Fruit fly (Drosophila melanogaster): ENCODE results near the gene pdgy.

The pdgy gene

DNA sequence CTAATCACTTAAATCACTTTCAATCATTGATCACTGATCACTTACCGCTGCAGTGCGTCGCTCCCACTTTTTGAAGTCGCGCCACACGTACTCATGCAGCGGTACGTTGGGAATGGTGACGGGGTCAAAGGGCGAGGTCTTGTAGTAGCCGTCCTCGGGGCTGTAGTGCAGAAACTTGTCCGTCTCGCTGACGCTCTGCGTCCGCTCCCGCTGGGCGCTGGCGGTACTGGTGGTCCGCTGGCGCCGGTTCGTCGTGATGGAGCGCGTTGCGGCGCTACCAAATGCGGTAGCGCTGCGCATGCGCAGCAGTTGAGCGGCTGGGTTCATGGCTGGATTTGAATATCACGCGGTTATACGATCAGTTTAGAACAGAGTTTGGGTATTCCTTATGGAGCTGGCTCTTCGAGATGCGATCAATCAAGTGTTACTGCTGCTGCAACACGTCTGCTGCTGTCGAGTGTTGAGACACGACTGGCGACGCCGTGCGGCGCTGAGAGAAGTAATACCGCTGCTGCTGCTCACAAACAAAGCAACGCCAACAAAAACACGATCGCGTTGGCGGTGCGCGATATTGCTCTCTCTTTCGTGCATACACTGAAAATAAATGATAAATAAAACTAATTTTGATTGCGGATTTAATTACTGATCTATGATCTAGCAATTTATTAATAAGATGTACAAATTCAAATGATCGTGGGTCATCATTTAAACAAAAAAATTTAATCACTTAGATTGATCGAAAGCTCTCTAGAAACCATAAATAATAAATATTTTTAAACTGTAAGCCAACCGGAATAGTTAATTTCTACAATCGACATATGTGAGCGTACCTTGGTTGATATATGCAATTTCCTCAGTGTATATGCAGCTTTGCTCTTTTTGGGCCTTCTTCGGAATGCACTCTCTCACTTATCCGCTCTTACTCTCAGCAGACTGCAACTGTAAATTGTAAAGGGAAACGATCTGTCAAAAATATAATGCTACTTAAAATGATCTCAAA, 2.8 kb downstream of the pdgy start (continued):
- TF ChIP-seq fkh (GFP tag; optimal IDR thresholded peaks at IDR 0.05), result peak; percentile 43
- peak; percentile 98 for TF ChIP-seq Eip75B (GFP tag; optimal IDR thresholded peaks at IDR 0.05)
- peak; percentile 98 for TF ChIP-seq acj6 (GFP tag; optimal IDR thresholded peaks at IDR 0.05)
- TF ChIP-seq spab (GFP tag; optimal IDR thresholded peaks at IDR 0.05), result peak; percentile 98
- TF ChIP-seq CG3919 (GFP tag; optimal IDR thresholded peaks at IDR 0.05), result peak; percentile 98
- peak; percentile 99 for TF ChIP-seq pdm3 (GFP tag; optimal IDR thresholded peaks at IDR 0.05)
- TF ChIP-seq CG10669 (GFP tag; optimal IDR thresholded peaks at IDR 0.05), result peak; percentile 99
- peak; percentile 98 for TF ChIP-seq CG31627 (GFP tag; optimal IDR thresholded peaks at IDR 0.05)
- TF ChIP-seq CG11902 (GFP tag; optimal IDR thresholded peaks at IDR 0.05), result peak; percentile 97
- TF ChIP-seq CG6163 (GFP tag; IDR thresholded peaks at IDR 0.05), result peak; percentile 95
- TF ChIP-seq topi (GFP tag; optimal IDR thresholded peaks at IDR 0.05), result peak; percentile 99
- TF ChIP-seq CG6792 (GFP tag; optimal IDR thresholded peaks at IDR 0.05), result peak; percentile 99
- peak; percentile 99 for TF ChIP-seq CG8119 (GFP tag; IDR thresholded peaks at IDR 0.05)
- TF ChIP-seq salr (GFP tag; optimal IDR thresholded peaks at IDR 0.05), result peak; percentile 94 to 99
- peak; percentile 96 for TF ChIP-seq CG9139 (GFP tag; optimal IDR thresholded peaks at IDR 0.05)
- TF ChIP-seq CG15336 (GFP tag; IDR thresholded peaks at IDR 0.05), result peak; percentile 99
- TF ChIP-seq cyc (GFP tag; optimal IDR thresholded peaks at IDR 0.05), result peak; percentile 98
- TF ChIP-seq CG4318 (GFP tag; optimal IDR thresholded peaks at IDR 0.05), result peak; percentile 97
- TF ChIP-seq Met (GFP tag; optimal IDR thresholded peaks at IDR 0.05), result peak; percentile 99
- TF ChIP-seq eg (GFP tag; IDR thresholded peaks at IDR 0.05), result peak; percentile 96
- TF ChIP-seq dsx (GFP tag; optimal IDR thresholded peaks at IDR 0.05; ENCODE audit: poor library complexity, severe bottlenecking), result peak; percentile 97
- peak; percentile 97 for TF ChIP-seq Eip93F (GFP tag; optimal IDR thresholded peaks at IDR 0.05)
- peak; percentile 98 for TF ChIP-seq net (GFP tag; optimal IDR thresholded peaks at IDR 0.05)
- TF ChIP-seq OdsH (GFP tag; optimal IDR thresholded peaks at IDR 0.05), result peak; percentile 98

DNA sequence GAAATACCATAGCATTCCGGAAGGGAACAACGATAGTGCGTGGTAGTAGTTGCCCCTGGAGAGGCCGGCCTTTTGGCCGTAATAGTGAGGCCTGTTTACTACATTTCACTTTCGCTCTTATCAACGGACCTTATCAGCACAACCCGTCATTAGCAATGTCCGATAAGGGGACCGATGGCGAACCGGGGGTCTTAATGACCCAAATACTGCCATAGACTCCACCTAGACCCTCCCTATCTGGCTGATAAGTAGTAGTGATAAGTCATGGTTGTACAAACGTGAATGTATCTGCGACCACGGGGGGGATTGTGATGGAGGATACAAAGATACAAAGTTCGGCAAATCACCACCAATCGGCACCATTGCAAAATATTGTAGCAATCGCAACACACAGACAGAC, 4.1 kb downstream of the pdgy start:
- TF ChIP-seq CG8632 (GFP tag; optimal IDR thresholded peaks at IDR 0.05) (no peak), CG8119 (GFP tag; IDR thresholded peaks at IDR 0.05) (no peak), CG10631 (GFP tag; optimal IDR thresholded peaks at IDR 0.05) (no peak), fd85E (GFP tag; optimal IDR thresholded peaks at IDR 0.05) (no peak), Lpt (GFP tag; optimal IDR thresholded peaks at IDR 0.05) (no peak), spab (GFP tag; optimal IDR thresholded peaks at IDR 0.05) (no peak), Ets96B (tag; optimal IDR thresholded peaks at IDR 0.05) (no peak), Sox14 (GFP tag; optimal IDR thresholded peaks at IDR 0.05) (no peak), Hr38 (GFP tag; optimal IDR thresholded peaks at IDR 0.05) (no peak), CG9139 (GFP tag; optimal IDR thresholded peaks at IDR 0.05) (no peak), vri (GFP tag; optimal IDR thresholded peaks at IDR 0.05) (peak; percentile 33), Smox (GFP tag; optimal IDR thresholded peaks at IDR 0.05) (no peak), cyc (GFP tag; optimal IDR thresholded peaks at IDR 0.05) (no peak), Eip93F (GFP tag; optimal IDR thresholded peaks at IDR 0.05) (peak; percentile 33), dsx (GFP tag; optimal IDR thresholded peaks at IDR 0.05; ENCODE audit: poor library complexity, severe bottlenecking) (no peak), Met (GFP tag; optimal IDR thresholded peaks at IDR 0.05) (no peak), svp (GFP tag) (peak; percentile 92), esn (GFP tag; optimal IDR thresholded peaks at IDR 0.05) (no peak), Eip78C (GFP tag) (peak; percentile 42), OdsH (GFP tag; optimal IDR thresholded peaks at IDR 0.05) (no peak), Sox102F (GFP tag; optimal IDR thresholded peaks at IDR 0.05) (no peak)

DNA sequence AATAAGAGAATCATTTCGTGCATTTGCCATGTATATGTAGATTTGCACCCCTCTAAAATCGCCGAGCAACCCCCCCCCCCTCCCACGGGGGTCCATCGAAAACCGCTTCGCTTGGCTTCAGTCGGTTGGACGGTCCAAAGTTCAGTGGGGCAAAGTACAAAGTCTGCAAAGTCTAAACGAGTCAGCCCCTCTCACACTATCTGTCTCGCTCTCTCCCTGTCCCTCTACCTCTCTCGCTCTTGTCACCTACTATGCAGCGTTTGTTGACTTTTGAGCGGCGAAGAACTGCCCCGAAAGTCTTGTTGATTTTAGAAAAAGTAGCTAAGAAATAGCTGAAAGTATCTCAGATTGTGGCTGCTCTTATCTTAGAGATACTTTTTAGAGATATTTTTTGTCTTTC, 5.9 kb downstream of the pdgy start:
- TF ChIP-seq ss (GFP tag; optimal IDR thresholded peaks at IDR 0.05) (peak; percentile 99), CG8319 (GFP tag; optimal IDR thresholded peaks at IDR 0.05) (peak; percentile 63), Eip78C (GFP tag) (peak; percentile 37), CG11294 (GFP tag; IDR thresholded peaks at IDR 0.05) (peak; percentile 72; the same call in 1 of the 2 replicates), fd59A (GFP tag; optimal IDR thresholded peaks at IDR 0.05) (peak; percentile 38), acj6 (GFP tag; optimal IDR thresholded peaks at IDR 0.05) (no peak), Hr39 (GFP tag; optimal IDR thresholded peaks at IDR 0.05) (no peak), Met (GFP tag; optimal IDR thresholded peaks at IDR 0.05) (no peak), CG7368 (GFP tag; optimal IDR thresholded peaks at IDR 0.05) (peak; percentile 82), Smox (GFP tag; optimal IDR thresholded peaks at IDR 0.05) (no peak), CG6163 (GFP tag; IDR thresholded peaks at IDR 0.05) (peak; percentile 90), Blimp-1 (GFP tag; optimal IDR thresholded peaks at IDR 0.05) (peak; percentile 53), Ets21C (GFP tag; optimal IDR thresholded peaks at IDR 0.05) (no peak), CG4318 (GFP tag; optimal IDR thresholded peaks at IDR 0.05) (peak; percentile 27), vri (GFP tag; optimal IDR thresholded peaks at IDR 0.05) (no peak), Lpt (GFP tag; optimal IDR thresholded peaks at IDR 0.05) (peak; percentile 91), Gug (GFP tag; IDR thresholded peaks at IDR 0.05) (peak; percentile 79), CG10669 (GFP tag; optimal IDR thresholded peaks at IDR 0.05) (peak; percentile 82)
